Fruit fly (Drosophila melanogaster) whole organism, embryonic: ENCODE results near the gene CG1738.

ENCODE experiments used
- Atf-2 ChIP-seq: fragments of 200-800 bp; sonication (Bioruptor generic); optimal IDR thresholded peaks from 2 replicates; lab custom pipeline; 2016; ENCODE audit warnings: missing biosample characterization, missing genetic modification characterization
- B-H2 ChIP-seq: fragments of 200-800 bp; sonication (Bioruptor generic); optimal IDR thresholded peaks from 2 replicates; lab custom pipeline; 2018; ENCODE audit warnings: missing biosample characterization, mild to moderate bottlenecking, missing genetic modification characterization
- CG10209 ChIP-seq: fragments of 200-800 bp; sonication (Bioruptor generic); optimal IDR thresholded peaks from 3 replicates; lab custom pipeline; 2017; ENCODE audit warnings: missing biosample characterization, mild to moderate bottlenecking, missing genetic modification characterization, missing genetic modification reagents
- CG10366 ChIP-seq: fragments of 200-800 bp; sonication (Bioruptor generic); IDR thresholded peaks from 2 replicates; pipeline ENCODE4 v1.3.6; 2022; ENCODE audit warnings: missing biosample characterization, missing genetic modification characterization
- CG12155 ChIP-seq: fragments of 200-800 bp; sonication (Bioruptor generic); optimal IDR thresholded peaks from 3 replicates; lab custom pipeline; 2016; ENCODE audit warnings: missing biosample characterization, missing genetic modification characterization
- CG12236 ChIP-seq: fragments of 200-800 bp; sonication (Bioruptor generic); optimal IDR thresholded peaks from 2 replicates; lab custom pipeline; 2016; ENCODE audit warnings: missing biosample characterization, missing genetic modification characterization
- CG1233 ChIP-seq: fragments of 200-800 bp; sonication (Bioruptor generic); optimal IDR thresholded peaks from 4 replicates; lab custom pipeline; 2018; ENCODE audit warnings: missing biosample characterization, mild to moderate bottlenecking, missing genetic modification characterization
- CG13287 ChIP-seq: fragments of 200-800 bp; sonication (Bioruptor generic); IDR thresholded peaks from 2 replicates; pipeline ENCODE4 v1.3.6; 2022; ENCODE audit warnings: missing biosample characterization, missing genetic modification characterization; ENCODE audit not compliant: partially characterized antibody
- CG14667 ChIP-seq: fragments of 200-800 bp; sonication (Bioruptor generic); IDR thresholded peaks from 2 replicates; pipeline ENCODE4 v1.3.6; 2022; ENCODE audit warnings: missing biosample characterization, missing genetic modification characterization
- CG1792 ChIP-seq: fragments of 200-800 bp; sonication (Bioruptor generic); optimal IDR thresholded peaks from 2 replicates; lab custom pipeline; 2016; ENCODE audit warnings: missing biosample characterization, missing genetic modification characterization
- CG18476 ChIP-seq: fragments of 200-800 bp; sonication (Bioruptor generic); optimal IDR thresholded peaks from 2 replicates; lab custom pipeline; 2016; ENCODE audit warnings: missing biosample characterization, mild to moderate bottlenecking, missing genetic modification characterization
- CG18599 ChIP-seq: fragments of 200-800 bp; sonication (Bioruptor generic); optimal IDR thresholded peaks from 3 replicates; lab custom pipeline; 2017; ENCODE audit warnings: missing biosample characterization, missing genetic modification characterization, mild to moderate bottlenecking, moderate library complexity, missing genetic modification reagents
- CG2120 ChIP-seq: fragments of 200-800 bp; sonication (Bioruptor generic); optimal IDR thresholded peaks from 3 replicates; lab custom pipeline; 2016; ENCODE audit warnings: missing biosample characterization, missing genetic modification characterization
- CG4854 ChIP-seq: fragments of 200-800 bp; sonication (Bioruptor generic); optimal IDR thresholded peaks from 2 replicates; lab custom pipeline; 2016; ENCODE audit warnings: missing biosample characterization, missing genetic modification characterization, inconsistent platforms
- CG6813 ChIP-seq: fragments of 200-800 bp; sonication (Bioruptor generic); optimal IDR thresholded peaks from 2 replicates; lab custom pipeline; 2017; ENCODE audit warnings: missing biosample characterization, missing genetic modification characterization, mild to moderate bottlenecking, moderate library complexity, missing genetic modification reagents
- CG7963 ChIP-seq: fragments of 200-800 bp; sonication (Bioruptor generic); IDR thresholded peaks from 3 replicates; pipeline ENCODE4 v1.3.6; 2022; ENCODE audit warnings: missing biosample characterization, missing genetic modification characterization; ENCODE audit not compliant: partially characterized antibody
- CG8290 ChIP-seq, 3 experiments: fragments of 200-800 bp; sonication (Bioruptor generic); optimal IDR thresholded peaks; 2 replicates each; lab custom pipeline; 2016 to 2019; ENCODE audit warnings: missing biosample characterization in 3 of 3, missing genetic modification characterization in 3 of 3, mild to moderate bottlenecking in 2 of 3, moderate library complexity in 1 of 3
- CG8388 ChIP-seq: fragments of 200-800 bp; sonication (Bioruptor generic); optimal IDR thresholded peaks from 2 replicates; lab custom pipeline; 2019; ENCODE audit warnings: missing biosample characterization, mild to moderate bottlenecking, missing genetic modification characterization, moderate library complexity
- CG9817 ChIP-seq: fragments of 200-800 bp; sonication (Bioruptor generic); optimal IDR thresholded peaks from 2 replicates; lab custom pipeline; 2018; ENCODE audit warnings: missing biosample characterization, mild to moderate bottlenecking, missing genetic modification characterization, moderate library complexity
- E2f2 ChIP-seq: fragments of 200-800 bp; sonication (Bioruptor generic); IDR thresholded peaks from 2 replicates; pipeline ENCODE4 v1.3.6; 2022; ENCODE audit warnings: missing biosample characterization, missing genetic modification characterization
- Elba2 ChIP-seq: fragments of 200-800 bp; sonication (Bioruptor generic); optimal IDR thresholded peaks from 3 replicates; lab custom pipeline; 2016; ENCODE audit warnings: missing biosample characterization, missing genetic modification characterization
- Ets97D ChIP-seq: fragments of 200-800 bp; sonication (Bioruptor generic); optimal IDR thresholded peaks from 3 replicates; lab custom pipeline; 2016; ENCODE audit warnings: missing biosample characterization, missing genetic modification characterization
- Fer1 ChIP-seq: fragments of 200-800 bp; sonication (Bioruptor generic); optimal IDR thresholded peaks from 2 replicates; lab custom pipeline; 2017; ENCODE audit warnings: missing biosample characterization, mild to moderate bottlenecking, missing genetic modification characterization
- Fer3 ChIP-seq: fragments of 200-800 bp; sonication (Bioruptor generic); optimal IDR thresholded peaks from 2 replicates; lab custom pipeline; 2018; ENCODE audit warnings: missing biosample characterization, mild to moderate bottlenecking, missing genetic modification characterization, moderate library complexity
- H15 ChIP-seq: fragments of 200-800 bp; sonication (Bioruptor generic); IDR thresholded peaks from 3 replicates; pipeline ENCODE4 v1.3.6; 2022; ENCODE audit warnings: missing biosample characterization, missing genetic modification characterization
- Hand ChIP-seq: fragments of 200-800 bp; sonication (Bioruptor generic); optimal IDR thresholded peaks from 2 replicates; lab custom pipeline; 2017; ENCODE audit warnings: mild to moderate bottlenecking, missing biosample characterization, missing genetic modification reagents, missing genetic modification characterization
- Hmx ChIP-seq: fragments of 200-800 bp; sonication (Bioruptor generic); optimal IDR thresholded peaks from 2 replicates; lab custom pipeline; 2016; ENCODE audit warnings: missing biosample characterization, missing genetic modification characterization
- Max ChIP-seq: fragments of 200-800 bp; sonication (Bioruptor generic); optimal IDR thresholded peaks from 2 replicates; lab custom pipeline; 2016; ENCODE audit warnings: missing biosample characterization, mild to moderate bottlenecking, missing genetic modification characterization
- NC2β ChIP-seq: fragments of 200-800 bp; sonication (Bioruptor generic); optimal IDR thresholded peaks from 2 replicates; lab custom pipeline; 2016; ENCODE audit warnings: missing biosample characterization, missing genetic modification characterization
- Opbp ChIP-seq: fragments of 200-800 bp; sonication (Bioruptor generic); IDR thresholded peaks from 3 replicates; pipeline ENCODE4 v1.3.6; 2022; ENCODE audit warnings: missing biosample characterization, missing genetic modification characterization; ENCODE audit not compliant: partially characterized antibody
- Rx ChIP-seq: fragments of 200-800 bp; sonication (Bioruptor generic); IDR thresholded peaks from 2 replicates; pipeline ENCODE4 v1.3.6; 2022; ENCODE audit warnings: missing biosample characterization, missing genetic modification characterization
- Trl ChIP-seq, 3 experiments: fragments of >200 bp in 2 of 3; fragments of 200-800 bp in 1 of 3; sonication (Bioruptor generic) in 1 of 3; optimal IDR thresholded peaks; 2 replicates in 1 of 3; 3 replicates in 2 of 3; lab custom pipeline; 2016 to 2017; ENCODE audit warnings: missing biosample characterization in 1 of 3, missing genetic modification characterization in 1 of 3
- Xbp1 ChIP-seq: fragments of 200-800 bp; sonication (Bioruptor generic); optimal IDR thresholded peaks from 3 replicates; lab custom pipeline; 2016; ENCODE audit warnings: missing biosample characterization, mild to moderate bottlenecking, missing genetic modification characterization
- ac ChIP-seq: fragments of 200-800 bp; sonication (Bioruptor generic); optimal IDR thresholded peaks from 3 replicates; lab custom pipeline; 2017; ENCODE audit warnings: missing biosample characterization, mild to moderate bottlenecking, missing genetic modification characterization
- ash1 ChIP-seq: fragments of 200-800 bp; sonication (Bioruptor generic); optimal IDR thresholded peaks from 2 replicates; lab custom pipeline; 2018; ENCODE audit warnings: missing biosample characterization, mild to moderate bottlenecking, missing genetic modification characterization
- chif ChIP-seq, 2 experiments: fragments of 200-800 bp; sonication (Bioruptor generic); optimal IDR thresholded peaks; 3 replicates each; lab custom pipeline; 2016; ENCODE audit warnings: missing biosample characterization in 2 of 2, missing genetic modification characterization in 2 of 2
- disco-r ChIP-seq: fragments of 200-800 bp; sonication (Bioruptor generic); optimal IDR thresholded peaks from 2 replicates; lab custom pipeline; 2016; ENCODE audit warnings: missing biosample characterization, missing genetic modification characterization
- gce ChIP-seq: fragments of 200-800 bp; sonication (Bioruptor generic); IDR thresholded peaks from 3 replicates; pipeline ENCODE4 v1.3.6; 2022; ENCODE audit warnings: missing biosample characterization, missing genetic modification characterization
- ham ChIP-seq: fragments of 200-800 bp; sonication (Bioruptor generic); IDR thresholded peaks from 2 replicates; pipeline ENCODE4 v1.3.6; 2022; ENCODE audit warnings: missing biosample characterization, missing genetic modification characterization
- hb ChIP-seq: fragments of 200-800 bp; sonication (Bioruptor generic); IDR thresholded peaks from 3 replicates; pipeline ENCODE4 v1.3.6; 2022; ENCODE audit warnings: missing biosample characterization, missing genetic modification characterization; ENCODE audit not compliant: partially characterized antibody
- ken ChIP-seq: fragments of 200-800 bp; sonication (Bioruptor generic); IDR thresholded peaks from 3 replicates; pipeline ENCODE4 v1.3.6; 2022; ENCODE audit warnings: missing biosample characterization, missing genetic modification characterization
- odd ChIP-seq: fragments of 200-800 bp; sonication (Bioruptor generic); optimal IDR thresholded peaks from 2 replicates; lab custom pipeline; 2017; ENCODE audit warnings: missing biosample characterization, mild to moderate bottlenecking, missing genetic modification characterization
- pho ChIP-seq: fragments of 200-800 bp; sonication (Bioruptor generic); optimal IDR thresholded peaks from 2 replicates; lab custom pipeline; 2016; ENCODE audit warnings: missing biosample characterization, missing genetic modification characterization
- pnt ChIP-seq: fragments of 200-800 bp; sonication (Bioruptor generic); optimal IDR thresholded peaks from 3 replicates; lab custom pipeline; 2016; ENCODE audit warnings: missing biosample characterization, missing genetic modification characterization
- ranshi ChIP-seq: fragments of 200-800 bp; sonication (Bioruptor generic); IDR thresholded peaks from 2 replicates; pipeline ENCODE4 v1.3.6; 2022; ENCODE audit warnings: missing biosample characterization, missing genetic modification characterization
- seq ChIP-seq: fragments of 200-800 bp; sonication (Bioruptor generic); IDR thresholded peaks from 2 replicates; pipeline ENCODE4 v1.3.6; 2022; ENCODE audit warnings: missing biosample characterization, missing genetic modification characterization
- sima ChIP-seq: fragments of 200-800 bp; sonication (Bioruptor generic); optimal IDR thresholded peaks from 2 replicates; lab custom pipeline; 2016; ENCODE audit warnings: missing biosample characterization, missing genetic modification characterization
- sisA ChIP-seq: fragments of 200-800 bp; sonication (Bioruptor generic); IDR thresholded peaks from 2 replicates; pipeline ENCODE4 v1.3.6; 2022; ENCODE audit warnings: missing biosample characterization, missing genetic modification characterization
- slou ChIP-seq: fragments of 200-800 bp; sonication (Bioruptor generic); optimal IDR thresholded peaks from 3 replicates; lab custom pipeline; 2016; ENCODE audit warnings: missing biosample characterization, missing genetic modification characterization
- sob ChIP-seq: fragments of 200-800 bp; sonication (Bioruptor generic); IDR thresholded peaks from 2 replicates; pipeline ENCODE4 v1.3.6; 2022; ENCODE audit warnings: missing biosample characterization, missing genetic modification characterization

CG1738 gene

dm6 chrX:11379139-11379538 is 30.3 kb downstream of the CG1738 start (continued):
- TF ChIP-seq seq (GFP tag; lab: Robert Waterston, UW) (peak; percentile 68), CG8290 (GFP tag; optimal IDR thresholded peaks at IDR 0.05; lab: Kevin White, UChicago) (no peak), CG8290 (tag; optimal IDR thresholded peaks at IDR 0.05; lab: Kevin White, UChicago) (peak in 1 of 2 experiments; percentile 76), ham (GFP tag; lab: Robert Waterston, UW) (no peak), Atf-2 (no peak), CG12236 (GFP tag; lab: Kevin White, UChicago) (no peak), CG6813 (GFP tag; lab: Kevin White, UChicago) (peak; percentile 19), ac (GFP tag; lab: Kevin White, UChicago) (no peak), Rx (no peak), odd (GFP tag; lab: Kevin White, UChicago) (no peak), CG18599 (GFP tag; lab: Kevin White, UChicago) (peak; percentile 72), CG12155 (GFP tag; lab: Kevin White, UChicago) (no peak), Fer3 (peak; percentile 61), CG10366 (GFP tag; lab: Robert Waterston, UW) (peak; percentile 16; the same call in 1 of the 2 replicates), CG14667 (peak; percentile 29; the same call in 1 of the 2 replicates), CG7963 (GFP tag; lab: Robert Waterston, UW) (no peak), Hmx (GFP tag; lab: Kevin White, UChicago) (no peak), pnt (GFP tag; lab: Kevin White, UChicago) (no peak), Max (no peak), Elba2 (no peak), CG9817 (tag; lab: Kevin White, UChicago) (peak; percentile 52), Hand (peak; percentile 47), Ets97D (no peak), hb (GFP tag; lab: Robert Waterston, UW) (no peak), sob (GFP tag; lab: Robert Waterston, UW) (peak; percentile 61; the same call in 1 of the 2 replicates), sima (no peak), pho (no peak), ken (GFP tag; lab: Robert Waterston, UW) (no peak), sisA (GFP tag; lab: Robert Waterston, UW) (peak; percentile 32; the same call in 1 of the 2 replicates), B-H2 (GFP tag; lab: Kevin White, UChicago) (peak; percentile 62), ash1 (GFP tag; lab: Kevin White, UChicago) (no peak), gce (GFP tag; lab: Robert Waterston, UW) (0 out of 3 replicates have a peak, but pooled peaks have one; percentile 25), slou (GFP tag; lab: Kevin White, UChicago) (no peak), E2f2 (GFP tag; lab: Robert Waterston, UW) (no peak), CG10209 (no peak), Fer1 (GFP tag; lab: Kevin White, UChicago) (peak; percentile 65), disco-r (no peak), CG1233 (GFP tag; lab: Kevin White, UChicago) (peak; percentile 30), chif (GFP tag; optimal IDR thresholded peaks at IDR 0.05; lab: Kevin White, UChicago) (no peak), CG18476 (no peak), Trl (optimal IDR thresholded peaks at IDR 0.05; lab: Kevin White, UChicago) (no peak), Trl (GFP tag; optimal IDR thresholded peaks at IDR 0.05; lab: Kevin White, UChicago) (no peak), CG13287 (GFP tag; lab: Robert Waterston, UW) (no peak), CG2120 (GFP tag; lab: Kevin White, UChicago) (peak; percentile 39), ranshi (GFP tag; lab: Robert Waterston, UW) (peak; percentile 54; the same call in 1 of the 2 replicates), Xbp1 (GFP tag; lab: Kevin White, UChicago) (peak; percentile 19), NC2β (no peak), H15 (GFP tag; lab: Robert Waterston, UW) (peak; percentile 40; the same call in 1 of the 3 replicates), CG8388 (GFP tag; lab: Kevin White, UChicago) (peak; percentile 8), CG4854 (no peak), Opbp (GFP tag; lab: Robert Waterston, UW) (no peak), CG1792 (no peak)
